Fruit fly (Drosophila melanogaster) whole organism, adult: ENCODE data around the gene Hs3st-B.

Experiments
- CG11617 ChIP-seq: fragments of 200-800 bp; sonication (Bioruptor generic); optimal IDR thresholded peaks from 2 replicates; lab custom pipeline; 2017; ENCODE audit warnings: mild to moderate bottlenecking, missing biosample characterization, missing genetic modification reagents, missing genetic modification characterization
- CG5204 ChIP-seq: fragments of 200-800 bp; sonication (Bioruptor generic); optimal IDR thresholded peaks from 2 replicates; lab custom pipeline; 2016; ENCODE audit warnings: missing biosample characterization, missing genetic modification characterization
- bab1 ChIP-seq: fragments of 200-800 bp; sonication (Bioruptor generic); optimal IDR thresholded peaks from 3 replicates; lab custom pipeline; 2019; ENCODE audit warnings: missing biosample characterization, mild to moderate bottlenecking, missing genetic modification characterization, moderate library complexity
- cnc ChIP-seq, 2 experiments: fragments of >200 bp; optimal IDR thresholded peaks; 2 replicates each; lab custom pipeline; 2017

DNA sequence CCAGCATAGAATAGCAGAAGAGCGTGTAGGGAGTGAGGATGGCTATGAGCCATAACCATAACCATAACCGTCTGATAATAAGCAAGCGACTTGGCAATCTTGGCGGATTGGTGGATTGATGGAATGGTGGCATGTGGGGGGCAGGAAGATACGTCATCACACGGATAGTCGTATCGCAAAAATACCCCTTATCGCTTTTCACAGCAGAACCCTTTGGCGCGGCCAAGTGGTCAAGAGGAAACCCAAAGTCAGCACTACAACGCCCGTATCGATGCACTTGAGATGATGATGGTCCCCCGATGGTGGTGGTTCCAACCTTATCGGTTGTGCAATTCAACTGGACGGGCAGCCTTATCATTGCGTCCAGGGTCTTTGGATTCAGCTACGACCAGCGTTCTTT, 37.0 kb downstream of the Hs3st-B start:
- TF ChIP-seq CG5204 (no peak), CG11617 (GFP tag; lab: Kevin White, UChicago) (no peak), cnc (optimal IDR thresholded peaks at IDR 0.05; lab: Kevin White, UChicago) (no peak), bab1 (GFP tag; lab: Kevin White, UChicago) (no peak)
